Worm (Caenorhabditis elegans) whole organism, L1 larva: ENCODE measurements around the gene aat-8.

ENCODE experiments used
- C34B4.2 ChIP-seq: sonication (generic microtip); optimal IDR thresholded peaks from 2 replicates; lab custom pipeline; 2017; ENCODE audit warnings: mild to moderate bottlenecking, missing genetic modification characterization, missing compliant biosample characterization
- ama-1 ChIP-seq: fragments of 150-350 bp; optimal IDR thresholded peaks from 2 replicates; lab custom pipeline; 2014
- blmp-1 ChIP-seq: fragments of 150-350 bp; optimal IDR thresholded peaks from 2 replicates; lab custom pipeline; 2014; ENCODE audit warnings: missing biosample characterization, missing genetic modification characterization
- elt-3 ChIP-seq, 6 experiments: fragments of 150-350 bp in 1 of 6; sonication (generic microtip); optimal IDR thresholded peaks; 2 replicates each; lab custom pipeline; 2017 to 2018; ENCODE audit warnings: missing biosample characterization in 6 of 6, missing genetic modification characterization in 6 of 6, inconsistent platforms in 1 of 6
- lin-13 ChIP-seq: fragments of 150-350 bp; optimal IDR thresholded peaks from 2 replicates; lab custom pipeline; 2014; ENCODE audit warnings: missing biosample characterization, missing genetic modification reagents, missing genetic modification characterization
- nhr-77 ChIP-seq: fragments of 150-350 bp; optimal IDR thresholded peaks from 2 replicates; lab custom pipeline; 2014; ENCODE audit warnings: missing biosample characterization, missing genetic modification characterization
- nhr-84 ChIP-seq: sonication (generic microtip); optimal IDR thresholded peaks from 2 replicates; lab custom pipeline; 2017; ENCODE audit warnings: missing biosample characterization, missing genetic modification characterization
- sptf-1 ChIP-seq: fragments of 150-350 bp; optimal IDR thresholded peaks from 2 replicates; lab custom pipeline; 2014; ENCODE audit warnings: missing biosample characterization, missing genetic modification characterization
- tbx-2 ChIP-seq: sonication (generic microtip); optimal IDR thresholded peaks from 2 replicates; lab custom pipeline; 2016; ENCODE audit warnings: missing genetic modification characterization, missing compliant biosample characterization
- vab-15 ChIP-seq: sonication (generic microtip); optimal IDR thresholded peaks from 2 replicates; lab custom pipeline; 2017; ENCODE audit warnings: missing genotype, mild to moderate bottlenecking, missing genetic modification characterization, missing compliant biosample characterization
- ztf-11 ChIP-seq, 2 experiments: sonication (generic microtip); optimal IDR thresholded peaks; 2 replicates each; lab custom pipeline; 2016 to 2017; ENCODE audit warnings: missing genetic modification characterization in 2 of 2, missing biosample characterization in 1 of 2, missing compliant biosample characterization in 1 of 2

DNA sequence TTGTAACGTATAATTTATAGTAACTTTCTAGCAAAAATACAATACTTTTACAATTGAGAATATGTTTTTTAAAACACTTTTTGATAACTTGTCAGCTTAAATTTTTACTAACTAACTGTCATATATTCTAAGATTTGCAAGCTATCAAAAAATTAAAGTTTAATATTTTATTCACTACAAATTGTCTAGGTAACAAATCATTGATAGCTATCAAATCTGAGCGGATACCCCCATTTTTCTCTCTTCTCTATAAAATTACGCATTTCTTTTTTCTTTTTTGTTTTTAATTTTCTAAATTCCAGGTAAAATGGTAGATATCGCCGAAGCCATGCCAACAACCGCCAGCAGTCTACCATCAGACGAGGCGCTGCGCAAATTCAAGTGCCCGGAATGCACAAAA, 9.3 kb downstream of the aat-8 start, which contains the start of gene zag-1:
- no peak for TF ChIP-seq elt-3 (tag; optimal IDR thresholded peaks at IDR 0.05; lab: Kevin White, UChicago)
- TF ChIP-seq blmp-1 = no peak
- no peak for TF ChIP-seq vab-15
- TF ChIP-seq ama-1 (lab: Kevin White, UChicago) = no peak
- no peak for TF ChIP-seq nhr-84
- no peak for TF ChIP-seq C34B4.2 (tag; lab: Kevin White, UChicago)
- no peak for TF ChIP-seq ztf-11 (tag; optimal IDR thresholded peaks at IDR 0.05; lab: Kevin White, UChicago)
- no peak for TF ChIP-seq lin-13 (GFP tag; lab: Kevin White, UChicago)
- no peak for TF ChIP-seq tbx-2 (tag; lab: Kevin White, UChicago)
- no peak for TF ChIP-seq nhr-77 (tag; lab: Kevin White, UChicago)
- TF ChIP-seq sptf-1 = no peak
